Fruit fly (Drosophila melanogaster): ENCODE results near the gene Sol1.

dm6 chr3R:12426310-12426653 is 40.2 kb downstream of the Sol1 start, which contains the start of gene NANS:
- TF ChIP-seq Hr96 (GFP tag; optimal IDR thresholded peaks at IDR 0.05) (no peak), Crg-1 (GFP tag; optimal IDR thresholded peaks at IDR 0.05) (no peak)

Data from whole organism, adult.